Fruit fly (Drosophila melanogaster): ENCODE results near the gene CG10650.

DNA sequence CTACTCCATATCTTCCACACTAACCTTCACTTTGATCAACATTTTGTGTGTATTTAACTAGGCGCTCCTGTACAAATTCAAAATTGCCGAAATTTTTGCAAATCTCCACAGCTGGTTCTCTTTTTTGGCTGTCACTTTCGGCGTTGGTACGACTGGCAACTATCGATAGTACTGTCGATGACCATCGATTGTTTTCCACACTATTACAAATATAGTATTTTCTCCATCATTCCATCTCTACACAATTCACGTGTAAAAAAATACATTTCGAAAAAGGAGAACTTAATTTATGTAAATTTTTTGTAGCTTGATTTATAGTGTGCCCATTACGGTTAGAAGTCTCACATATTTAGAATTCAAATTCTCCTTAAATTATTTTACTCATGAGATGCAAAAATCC is 44.1 kb downstream of the CG10650 start, which contains the start of gene Nedd8:
- TF ChIP-seq CG11617 (GFP tag; optimal IDR thresholded peaks at IDR 0.05) (no peak), Crg-1 (GFP tag; optimal IDR thresholded peaks at IDR 0.05) (no peak), CG12768 (GFP tag; optimal IDR thresholded peaks at IDR 0.05) (no peak), Mnt (GFP tag; optimal IDR thresholded peaks at IDR 0.05) (no peak), tj (GFP tag; optimal IDR thresholded peaks at IDR 0.05) (no peak), kay (GFP tag; ENCODE audit: borderline replicate concordance) (no peak)
